Worm (Caenorhabditis elegans) whole organism, L3 larva: ENCODE measurements around the gene C15H9.11.

Experiments
- ama-1 ChIP-seq: fragments of 150-350 bp; optimal IDR thresholded peaks from 2 replicates; lab custom pipeline; 2018
- ceh-16 ChIP-seq: sonication (generic microtip); optimal IDR thresholded peaks from 2 replicates; lab custom pipeline; 2017; ENCODE audit warnings: missing biosample characterization, missing genetic modification characterization
- daf-12 ChIP-seq: fragments of 150-350 bp; optimal IDR thresholded peaks from 2 replicates; lab custom pipeline; 2014; ENCODE audit warnings: missing biosample characterization, missing genetic modification reagents, missing genetic modification characterization
- elt-3 ChIP-seq, 3 experiments: fragments of 150-350 bp in 1 of 3; sonication (generic microtip) in 2 of 3; optimal IDR thresholded peaks; 2 replicates in 2 of 3; 4 replicates in 1 of 3; lab custom pipeline; 2014 to 2017; ENCODE audit warnings: missing biosample characterization in 3 of 3, missing genetic modification characterization in 3 of 3
- eor-1 ChIP-seq, 2 experiments: fragments of 150-350 bp; optimal IDR thresholded peaks; 2 replicates each; lab custom pipeline; 2014 to 2018; ENCODE audit warnings: missing biosample characterization in 2 of 2, missing genetic modification characterization in 2 of 2
- fos-1 ChIP-seq: fragments of 150-350 bp; optimal IDR thresholded peaks from 2 replicates; lab custom pipeline; 2014; ENCODE audit warnings: missing biosample characterization, missing genetic modification characterization
- mdl-1 ChIP-seq: fragments of 150-350 bp; optimal IDR thresholded peaks from 2 replicates; lab custom pipeline; 2014; ENCODE audit warnings: missing biosample characterization, missing genetic modification characterization
- nhr-12 ChIP-seq: fragments of 150-350 bp; optimal IDR thresholded peaks from 2 replicates; lab custom pipeline; 2014; ENCODE audit warnings: missing biosample characterization, missing genetic modification characterization
- nhr-237 ChIP-seq: fragments of 150-350 bp; optimal IDR thresholded peaks from 2 replicates; lab custom pipeline; 2014; ENCODE audit warnings: missing biosample characterization, missing genetic modification characterization
- nhr-77 ChIP-seq: fragments of 150-350 bp; optimal IDR thresholded peaks from 2 replicates; lab custom pipeline; 2014; ENCODE audit warnings: missing biosample characterization, missing genetic modification characterization
- pha-4 ChIP-seq: fragments of 150-350 bp; optimal IDR thresholded peaks from 2 replicates; lab custom pipeline; 2014; ENCODE audit warnings: missing biosample characterization, missing genetic modification reagents, missing genetic modification characterization
- snpc-4 ChIP-seq: fragments of 150-350 bp; optimal IDR thresholded peaks from 2 replicates; lab custom pipeline; 2014; ENCODE audit warnings: missing biosample characterization, missing genetic modification characterization

DNA sequence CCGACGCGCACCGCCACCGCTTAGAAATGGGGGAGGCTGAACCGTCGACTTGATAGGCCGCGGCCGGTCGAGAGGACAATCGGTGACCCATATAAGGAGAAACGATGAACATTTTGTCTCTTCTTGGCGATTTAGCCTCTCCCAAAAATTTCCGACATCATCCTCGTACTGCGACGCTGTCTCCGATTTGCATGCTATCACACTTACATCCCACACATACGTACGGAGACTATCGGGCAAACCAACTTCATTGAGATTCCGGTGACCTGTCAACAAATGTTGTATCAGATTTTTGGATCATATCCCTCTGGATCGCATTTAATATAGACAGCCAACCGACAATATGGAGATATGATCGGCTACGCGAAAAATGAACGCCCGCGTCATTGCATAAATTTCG, 36.6 kb downstream of the C15H9.11 start:
- TF ChIP-seq ama-1 (no peak), fos-1 (tag; lab: Kevin White, UChicago) (no peak), elt-3 (tag; optimal IDR thresholded peaks at IDR 0.05; lab: Kevin White, UChicago) (no peak), ceh-16 (tag; lab: Kevin White, UChicago) (no peak), nhr-77 (no peak), pha-4 (tag; lab: Kevin White, UChicago) (no peak), eor-1 (tag; optimal IDR thresholded peaks at IDR 0.05; lab: Kevin White, UChicago) (no peak), snpc-4 (no peak), mdl-1 (tag; lab: Kevin White, UChicago) (no peak), nhr-237 (tag; lab: Kevin White, UChicago) (no peak), nhr-12 (tag; lab: Kevin White, UChicago) (no peak), daf-12 (no peak)
